Worm (Caenorhabditis elegans) whole organism, early embryonic: ENCODE data around the gene Y43F8B.23.

Source experiments
- F13C5.2 ChIP-seq: sonication (generic microtip); optimal IDR thresholded peaks from 2 replicates; lab custom pipeline; 2017; ENCODE audit warnings: mild to moderate bottlenecking, missing genetic modification characterization, inconsistent platforms, missing compliant biosample characterization
- aly-1 ChIP-seq: sonication (generic microtip); optimal IDR thresholded peaks from 2 replicates; lab custom pipeline; 2016; ENCODE audit warnings: missing genetic modification characterization, missing compliant biosample characterization
- ama-1 ChIP-seq: fragments of 150-350 bp; optimal IDR thresholded peaks from 2 replicates; lab custom pipeline; 2014
- ceh-13 ChIP-seq: fragments of 200-800 bp; sonication (Bioruptor generic); optimal IDR thresholded peaks from 2 replicates; lab custom pipeline; 2018; ENCODE audit warnings: mild to moderate bottlenecking, missing genetic modification characterization, missing compliant biosample characterization
- ceh-36 ChIP-seq: sonication (generic microtip); optimal IDR thresholded peaks from 2 replicates; lab custom pipeline; 2016; ENCODE audit warnings: missing genetic modification characterization, inconsistent platforms, missing compliant biosample characterization
- flt-1 ChIP-seq: fragments of 200-800 bp; sonication (Bioruptor generic); IDR thresholded peaks from 2 replicates; pipeline ENCODE4 v1.3.6; 2022; ENCODE audit warnings: missing genetic modification characterization, missing compliant biosample characterization
- hmbx-1 ChIP-seq: sonication (generic microtip); optimal IDR thresholded peaks from 2 replicates; lab custom pipeline; 2016; ENCODE audit warnings: mild to moderate bottlenecking, missing genetic modification characterization, missing compliant biosample characterization
- hnd-1 ChIP-seq: sonication (generic microtip); optimal IDR thresholded peaks from 2 replicates; lab custom pipeline; 2016; ENCODE audit warnings: missing genetic modification characterization, missing compliant biosample characterization
- pes-1 ChIP-seq: fragments of 200-800 bp; sonication (Bioruptor generic); IDR thresholded peaks from 2 replicates; pipeline ENCODE4 v1.3.6; 2022; ENCODE audit warnings: missing genetic modification reagents, missing genetic modification characterization, missing compliant biosample characterization
- sea-1 ChIP-seq: fragments of 200-800 bp; sonication (Bioruptor generic); conservative IDR thresholded peaks from 2 replicates; pipeline ENCODE4 v1.3.6; 2022; ENCODE audit warnings: missing genetic modification characterization, missing compliant biosample characterization
- tbx-37 ChIP-seq: fragments of 200-800 bp; sonication (Bioruptor generic); conservative IDR thresholded peaks from 2 replicates; pipeline ENCODE4 v1.3.6; 2022; ENCODE audit warnings: missing genetic modification reagents, missing genetic modification characterization, missing compliant biosample characterization
- tra-4 ChIP-seq: sonication (generic microtip); optimal IDR thresholded peaks from 2 replicates; lab custom pipeline; 2017; ENCODE audit warnings: missing genetic modification characterization, missing compliant biosample characterization

DNA sequence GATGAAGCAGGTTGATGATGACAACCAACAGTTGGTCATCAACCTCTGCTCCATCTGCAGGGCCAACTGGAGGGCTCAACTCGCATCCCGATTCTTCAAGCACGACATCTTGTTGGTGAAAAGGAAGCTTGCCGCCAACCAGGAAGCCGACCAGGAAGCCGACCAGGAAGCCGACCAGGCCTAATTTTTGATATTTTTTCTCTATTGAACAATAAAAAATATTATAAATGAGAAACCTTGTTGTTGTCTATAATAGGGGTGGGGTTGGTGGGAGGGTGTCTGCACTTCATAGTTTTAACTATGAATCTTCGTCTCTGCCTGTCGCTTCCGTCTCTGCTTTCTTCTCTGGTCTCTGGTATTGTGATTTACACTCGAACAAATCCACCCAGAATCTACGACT, 18.2 kb upstream of the Y43F8B.23 start, which contains the start of gene Y43F8B.18:
- TF ChIP-seq ama-1 (no peak), tra-4 (no peak), sea-1 (GFP tag; lab: Robert Waterston, UW) (no peak), ceh-36 (tag; lab: Kevin White, UChicago) (no peak), aly-1 (tag; lab: Kevin White, UChicago) (no peak), hmbx-1 (tag; lab: Kevin White, UChicago) (no peak), pes-1 (GFP tag; lab: Robert Waterston, UW) (no peak), tbx-37 (GFP tag; lab: Robert Waterston, UW) (no peak), hnd-1 (tag; lab: Kevin White, UChicago) (no peak), flt-1 (GFP tag; lab: Robert Waterston, UW) (no peak), F13C5.2 (tag; lab: Kevin White, UChicago) (no peak), ceh-13 (GFP tag; lab: Kevin White, UChicago) (no peak)
